Fruit fly (Drosophila melanogaster) whole organism, prepupa: ENCODE data around the gene amn.

Experiments used
- Blimp-1 ChIP-seq: fragments of 200-800 bp; sonication (Bioruptor generic); optimal IDR thresholded peaks from 3 replicates; lab custom pipeline; 2017; ENCODE audit warnings: missing biosample characterization, missing genetic modification characterization, mild to moderate bottlenecking, moderate library complexity, missing genetic modification reagents
- CG10631 ChIP-seq: fragments of 200-800 bp; sonication (Bioruptor generic); optimal IDR thresholded peaks from 2 replicates; lab custom pipeline; 2016; ENCODE audit warnings: missing biosample characterization, missing genetic modification characterization
- CG11902 ChIP-seq: fragments of 200-800 bp; sonication (Bioruptor generic); optimal IDR thresholded peaks from 3 replicates; lab custom pipeline; 2016; ENCODE audit warnings: missing biosample characterization, missing genetic modification characterization
- CG15336 ChIP-seq: fragments of 200-800 bp; sonication (Bioruptor generic); IDR thresholded peaks from 2 replicates; pipeline ENCODE4 v1.3.6; 2022; ENCODE audit warnings: missing biosample characterization, missing genetic modification characterization
- CG16779 ChIP-seq: fragments of 200-800 bp; sonication (Bioruptor generic); optimal IDR thresholded peaks from 3 replicates; lab custom pipeline; 2017; ENCODE audit warnings: missing biosample characterization, mild to moderate bottlenecking, missing genetic modification characterization
- CG31627 ChIP-seq: fragments of 200-800 bp; sonication (Bioruptor generic); optimal IDR thresholded peaks from 3 replicates; lab custom pipeline; 2016; ENCODE audit warnings: missing biosample characterization, missing genetic modification characterization
- CG32006 ChIP-seq: fragments of 200-800 bp; sonication (Bioruptor generic); optimal IDR thresholded peaks from 3 replicates; lab custom pipeline; 2017; ENCODE audit warnings: missing biosample characterization, mild to moderate bottlenecking, missing genetic modification characterization
- CG34406 ChIP-seq: fragments of 200-800 bp; sonication (Bioruptor generic); optimal IDR thresholded peaks from 3 replicates; lab custom pipeline; 2016; ENCODE audit warnings: missing biosample characterization, missing genetic modification characterization
- CG3919 ChIP-seq: fragments of 200-800 bp; sonication (Bioruptor generic); optimal IDR thresholded peaks from 3 replicates; lab custom pipeline; 2016; ENCODE audit warnings: missing biosample characterization, missing genetic modification characterization
- CG4318 ChIP-seq: fragments of 200-800 bp; sonication (Bioruptor generic); optimal IDR thresholded peaks from 3 replicates; lab custom pipeline; 2017; ENCODE audit warnings: missing biosample characterization, mild to moderate bottlenecking, missing genetic modification characterization
- CG6163 ChIP-seq: fragments of 200-800 bp; sonication (Bioruptor generic); IDR thresholded peaks from 3 replicates; pipeline ENCODE4 v1.3.6; 2022; ENCODE audit warnings: missing biosample characterization, missing genetic modification characterization
- CG6276 ChIP-seq: fragments of 200-800 bp; sonication (Bioruptor generic); optimal IDR thresholded peaks from 2 replicates; lab custom pipeline; 2017; ENCODE audit warnings: missing biosample characterization, mild to moderate bottlenecking, missing genetic modification characterization
- CG6808 ChIP-seq: fragments of 200-800 bp; sonication (Bioruptor generic); optimal IDR thresholded peaks from 3 replicates; lab custom pipeline; 2017; ENCODE audit warnings: missing biosample characterization, missing genetic modification characterization, mild to moderate bottlenecking, moderate library complexity, missing genetic modification reagents
- CG7368 ChIP-seq: fragments of 200-800 bp; sonication (Bioruptor generic); optimal IDR thresholded peaks from 3 replicates; lab custom pipeline; 2016; ENCODE audit warnings: missing biosample characterization, missing genetic modification characterization
- CG9139 ChIP-seq: fragments of 200-800 bp; sonication (Bioruptor generic); optimal IDR thresholded peaks from 3 replicates; lab custom pipeline; 2017; ENCODE audit warnings: missing biosample characterization, mild to moderate bottlenecking, missing genetic modification characterization
- Eip75B ChIP-seq: fragments of 200-800 bp; sonication (Bioruptor generic); optimal IDR thresholded peaks from 3 replicates; lab custom pipeline; 2016; ENCODE audit warnings: missing biosample characterization, missing genetic modification characterization
- Eip78C ChIP-seq: fragments of 200-800 bp; sonication (Bioruptor generic); peaks from one replicate; lab custom pipeline; 2016; ENCODE audit warnings: missing biosample characterization, missing genetic modification characterization
- Eip93F ChIP-seq: fragments of 200-800 bp; sonication (Bioruptor generic); optimal IDR thresholded peaks from 2 replicates; lab custom pipeline; 2016; ENCODE audit warnings: missing biosample characterization, mild to moderate bottlenecking, missing genetic modification characterization
- Ets21C ChIP-seq: fragments of 200-800 bp; sonication (Bioruptor generic); optimal IDR thresholded peaks from 3 replicates; lab custom pipeline; 2016; ENCODE audit warnings: missing biosample characterization, missing genetic modification characterization
- Ets96B ChIP-seq: fragments of 200-800 bp; optimal IDR thresholded peaks from 2 replicates; lab custom pipeline; 2019; ENCODE audit warnings: missing biosample characterization, mild to moderate bottlenecking, missing genetic modification characterization, moderate library complexity
- Gug ChIP-seq: fragments of 200-800 bp; sonication (Bioruptor generic); IDR thresholded peaks from 2 replicates; pipeline ENCODE4 v1.3.6; 2022; ENCODE audit warnings: missing biosample characterization, missing genetic modification characterization
- Hr38 ChIP-seq: sonication (Bioruptor generic); optimal IDR thresholded peaks from 2 replicates; lab custom pipeline; 2016; ENCODE audit warnings: missing biosample characterization, missing genetic modification characterization
- Hr39 ChIP-seq: fragments of 200-800 bp; sonication (Bioruptor generic); optimal IDR thresholded peaks from 2 replicates; lab custom pipeline; 2016; ENCODE audit warnings: missing biosample characterization, missing genetic modification characterization
- OdsH ChIP-seq: fragments of 200-800 bp; sonication (Bioruptor generic); optimal IDR thresholded peaks from 3 replicates; lab custom pipeline; 2016; ENCODE audit warnings: missing biosample characterization, missing genetic modification characterization
- Smox ChIP-seq: fragments of 200-800 bp; sonication (Bioruptor generic); optimal IDR thresholded peaks from 3 replicates; lab custom pipeline; 2016; ENCODE audit warnings: missing biosample characterization, missing genetic modification characterization
- Sox102F ChIP-seq: fragments of 200-800 bp; sonication (Bioruptor generic); optimal IDR thresholded peaks from 2 replicates; lab custom pipeline; 2016; ENCODE audit warnings: missing biosample characterization, mild to moderate bottlenecking, missing genetic modification characterization
- Sox14 ChIP-seq: fragments of 200-800 bp; sonication (Bioruptor generic); optimal IDR thresholded peaks from 3 replicates; lab custom pipeline; 2016; ENCODE audit warnings: missing biosample characterization, missing genetic modification characterization
- achi ChIP-seq: fragments of 200-800 bp; sonication (Bioruptor generic); optimal IDR thresholded peaks from 3 replicates; lab custom pipeline; 2016; ENCODE audit warnings: missing biosample characterization, missing genetic modification characterization
- acj6 ChIP-seq: fragments of 200-800 bp; sonication (Bioruptor generic); optimal IDR thresholded peaks from 3 replicates; lab custom pipeline; 2016; ENCODE audit warnings: missing biosample characterization, missing genetic modification characterization
- cyc ChIP-seq: fragments of 200-800 bp; sonication (Bioruptor generic); optimal IDR thresholded peaks from 3 replicates; lab custom pipeline; 2016; ENCODE audit warnings: missing biosample characterization, missing genetic modification characterization
- dac ChIP-seq: fragments of 200-800 bp; sonication (Bioruptor generic); optimal IDR thresholded peaks from 2 replicates; lab custom pipeline; 2017; ENCODE audit warnings: missing biosample characterization, mild to moderate bottlenecking, missing genetic modification characterization
- dsx ChIP-seq: fragments of 200-800 bp; optimal IDR thresholded peaks from 3 replicates; lab custom pipeline; 2019; ENCODE audit warnings: missing biosample characterization, mild to moderate bottlenecking, missing genetic modification characterization, moderate library complexity; ENCODE audit not compliant: poor library complexity, severe bottlenecking
- eg ChIP-seq: fragments of 200-800 bp; sonication (Bioruptor generic); IDR thresholded peaks from 3 replicates; pipeline ENCODE4 v1.3.6; 2022; ENCODE audit warnings: missing biosample characterization, missing genetic modification characterization
- esn ChIP-seq: fragments of 200-800 bp; sonication (Bioruptor generic); optimal IDR thresholded peaks from 2 replicates; lab custom pipeline; 2016; ENCODE audit warnings: missing biosample characterization, mild to moderate bottlenecking, missing genetic modification characterization, moderate library complexity
- fd59A ChIP-seq: fragments of 200-800 bp; sonication (Bioruptor generic); optimal IDR thresholded peaks from 2 replicates; lab custom pipeline; 2017; ENCODE audit warnings: missing biosample characterization, mild to moderate bottlenecking, missing genetic modification characterization, missing genetic modification reagents
- fd85E ChIP-seq: fragments of 200-800 bp; sonication (Bioruptor generic); optimal IDR thresholded peaks from 3 replicates; lab custom pipeline; 2016; ENCODE audit warnings: missing biosample characterization, missing genetic modification characterization
- fkh ChIP-seq: fragments of 200-800 bp; sonication (Bioruptor generic); optimal IDR thresholded peaks from 3 replicates; lab custom pipeline; 2017; ENCODE audit warnings: missing biosample characterization, mild to moderate bottlenecking, missing genetic modification characterization, moderate library complexity
- lz ChIP-seq: fragments of 200-800 bp; sonication (Bioruptor generic); optimal IDR thresholded peaks from 3 replicates; lab custom pipeline; 2016; ENCODE audit warnings: missing biosample characterization, missing genetic modification characterization
- net ChIP-seq: fragments of 200-800 bp; sonication (Bioruptor generic); optimal IDR thresholded peaks from 3 replicates; lab custom pipeline; 2016; ENCODE audit warnings: missing biosample characterization, missing genetic modification characterization
- ss ChIP-seq, 2 experiments: fragments of 200-800 bp; sonication (Bioruptor generic); optimal IDR thresholded peaks; 2 replicates in 1 of 2; 3 replicates in 1 of 2; lab custom pipeline; 2017 to 2018; ENCODE audit warnings: mild to moderate bottlenecking in 2 of 2, missing biosample characterization in 2 of 2, missing genetic modification characterization in 2 of 2, moderate library complexity in 1 of 2
- svp ChIP-seq: fragments of 200-800 bp; sonication (Bioruptor generic); peaks from one replicate; lab custom pipeline; 2016; ENCODE audit warnings: missing biosample characterization, missing genetic modification characterization

Gene amn

dm6 chrX:19846701-19847383 is 43.0 kb downstream of the amn start (continued):
- TF ChIP-seq CG3919 (peak; percentile 94), Gug (GFP tag; lab: Robert Waterston, UW) (peak; percentile 94), CG6276 (peak; percentile 93), CG34406 (GFP tag; lab: Kevin White, UChicago) (peak; percentile 92), OdsH (GFP tag; lab: Kevin White, UChicago) (peak; percentile 94), Ets21C (GFP tag; lab: Kevin White, UChicago) (peak; percentile 95), Blimp-1 (GFP tag; lab: Kevin White, UChicago) (peak; percentile 84), achi (GFP tag; lab: Kevin White, UChicago) (peak; percentile 94), dsx (GFP tag; lab: Kevin White, UChicago) (peak; percentile 90), CG16779 (tag; lab: Kevin White, UChicago) (peak; percentile 84), esn (GFP tag; lab: Kevin White, UChicago) (peak; percentile 95), fkh (GFP tag; lab: Kevin White, UChicago) (peak; percentile 86), CG15336 (GFP tag; lab: Robert Waterston, UW) (peak; percentile 96), Smox (peak; percentile 93), fd59A (GFP tag; lab: Kevin White, UChicago) (peak; percentile 94), CG32006 (peak; percentile 97), Eip93F (peak; percentile 74)

dm6 chrX:19845557-19846072 is 44.2 kb downstream of the amn start:
- TF ChIP-seq CG6163 (GFP tag; lab: Robert Waterston, UW) (0 out of 3 replicates have a peak, but pooled peaks have one; percentile 17), svp (GFP tag; lab: Kevin White, UChicago) (peak; percentile 33), acj6 (GFP tag; lab: Kevin White, UChicago) (no peak), Eip78C (GFP tag; lab: Kevin White, UChicago) (peak; percentile 7)

DNA sequence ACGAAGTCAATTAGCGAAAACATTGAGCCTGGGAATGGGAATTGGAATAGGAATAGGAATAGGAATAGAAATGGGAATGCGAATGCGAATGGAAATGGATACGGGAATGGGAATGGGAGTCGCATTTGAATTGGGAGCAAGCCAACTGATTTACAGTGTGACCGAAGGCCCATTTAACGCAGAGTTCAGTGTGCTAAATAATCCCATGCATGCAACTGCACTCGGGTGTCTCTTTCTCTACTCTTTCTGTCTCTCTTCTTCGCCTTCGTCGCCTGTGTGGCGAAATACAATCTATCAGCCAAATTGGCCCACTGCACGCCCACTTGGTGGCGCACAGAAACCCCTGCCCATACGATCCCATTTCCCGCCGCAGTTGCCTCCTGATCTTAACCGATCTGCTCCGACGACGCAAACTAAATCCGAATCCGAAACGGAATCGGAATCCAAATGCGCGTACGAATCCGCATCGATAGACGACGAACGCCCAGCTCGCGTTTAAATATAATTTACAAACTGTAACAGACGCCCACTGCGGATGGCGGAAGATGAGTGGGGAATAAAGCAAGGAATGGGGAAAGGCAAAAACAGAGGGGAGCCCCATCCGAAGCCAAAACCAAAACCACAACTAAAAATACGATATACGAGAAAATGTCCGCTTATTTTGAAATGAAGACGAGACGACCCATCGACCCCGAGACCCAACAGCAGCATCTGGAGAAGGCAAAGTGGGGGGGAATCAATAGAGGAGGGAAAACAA is 45.7 kb downstream of the amn start:
- no peak for TF ChIP-seq fd85E (GFP tag; lab: Kevin White, UChicago)
- TF ChIP-seq CG6163 (GFP tag; lab: Robert Waterston, UW) = 0 out of 3 replicates have a peak, but pooled peaks have one; percentile 8

- TF ChIP-seq CG4318 (GFP tag; lab: Kevin White, UChicago) = no peak
- TF ChIP-seq eg (GFP tag; lab: Robert Waterston, UW) = no peak
- peak; percentile 46 for TF ChIP-seq cyc (GFP tag; lab: Kevin White, UChicago)
- TF ChIP-seq Sox102F (GFP tag; lab: Kevin White, UChicago) = peak; percentile 33
- TF ChIP-seq Sox14 (GFP tag; lab: Kevin White, UChicago) = peak; percentile 53
- peak; percentile 62 for TF ChIP-seq CG10631 (GFP tag; lab: Kevin White, UChicago)
- no peak for TF ChIP-seq CG6163 (GFP tag; lab: Robert Waterston, UW)
- peak; percentile 56 for TF ChIP-seq Ets96B (tag; lab: Kevin White, UChicago)
- peak; percentile 31 for TF ChIP-seq CG7368 (GFP tag; lab: Kevin White, UChicago)
- peak; percentile 61 for TF ChIP-seq fd59A (GFP tag; lab: Kevin White, UChicago)
- no peak for TF ChIP-seq Hr38 (GFP tag; lab: Kevin White, UChicago)
- peak; percentile 50 for TF ChIP-seq Hr39 (GFP tag; lab: Kevin White, UChicago)
- peak; percentile 41 for TF ChIP-seq CG31627
- TF ChIP-seq CG15336 (GFP tag; lab: Robert Waterston, UW) = no peak
- TF ChIP-seq lz = peak; percentile 42
- no peak for TF ChIP-seq CG11902 (GFP tag; lab: Kevin White, UChicago)
- no peak for TF ChIP-seq net (GFP tag; lab: Kevin White, UChicago)
- no peak for TF ChIP-seq dac (GFP tag; lab: Kevin White, UChicago)
- peak; percentile 37 for TF ChIP-seq CG9139 (GFP tag; lab: Kevin White, UChicago)
- TF ChIP-seq ss (GFP tag; optimal IDR thresholded peaks at IDR 0.05; lab: Kevin White, UChicago) = peak; percentile 28 to 57
- TF ChIP-seq Eip75B = peak; percentile 56
- TF ChIP-seq CG6808 (GFP tag; lab: Kevin White, UChicago) = peak; percentile 62
These were observed 47.2 kb downstream of the amn start for dm6 chrX:19842397-19843261.
